Fruit fly (Drosophila melanogaster) S2 (cell line): Measurements from ENCODE around the gene Nepl15.

ENCODE experiments used
- CG8478 ChIP-seq: fragments of >200 bp; optimal IDR thresholded peaks from 2 replicates; lab custom pipeline; 2018
- CTCF ChIP-seq, 2 experiments: fragments of >200 bp; optimal IDR thresholded peaks; 2 replicates each; lab custom pipeline; 2018

Nepl15 gene

dm6 chr3R:22745432-22745831 lies 20.5 kb downstream of the Nepl15 start, which contains the start of the genes vret and HP1c:
Gene vret (minus strand): TSS chr3R:22745581.
Gene HP1c (plus strand): TSS chr3R:22745620.
- peak in 1 of 2 experiments; percentile 13 for TF ChIP-seq CTCF (optimal IDR thresholded peaks at IDR 0.05; lab: Kevin White, UChicago)
- TF ChIP-seq CG8478 (lab: Kevin White, UChicago): no peak

- TF ChIP-seq CG8478 (lab: Kevin White, UChicago): no peak
- TF ChIP-seq CTCF (optimal IDR thresholded peaks at IDR 0.05; lab: Kevin White, UChicago): peak in 1 of 2 experiments; percentile 3
These were observed 25.0 kb downstream of the Nepl15 start, which contains the start of the genes Dcr-1 and CG6985 for dm6 chr3R:22740930-22741329. Gene Dcr-1 (minus strand): TSS chr3R:22741091. Gene CG6985 (plus strand): TSS chr3R:22741150.

DNA sequence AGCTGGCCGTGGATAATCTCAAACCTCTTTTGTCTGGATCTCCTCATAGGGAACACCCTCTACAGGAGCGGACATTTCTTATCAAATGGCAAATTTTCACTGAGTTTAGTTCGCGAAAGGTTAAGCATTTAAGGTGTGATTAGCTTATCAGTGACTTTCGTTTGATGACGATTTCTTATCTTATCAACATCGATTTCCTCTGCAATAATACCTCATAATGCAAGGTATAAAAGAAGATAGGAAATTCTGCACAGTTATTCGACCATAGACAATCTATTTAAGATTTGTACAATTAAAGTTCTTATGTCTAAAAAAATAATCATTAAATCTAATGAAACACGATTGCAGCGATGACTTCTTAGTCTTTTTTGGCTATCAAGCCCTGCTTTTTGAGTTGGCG lies 32.2 kb downstream of the Nepl15 start, which contains the start of gene Takl2:
TSS of gene Takl2 (minus strand) at position 101 of the 400 bp plus-strand sequence.
- TF ChIP-seq CG8478 (lab: Kevin White, UChicago) (no peak), CTCF (optimal IDR thresholded peaks at IDR 0.05; lab: Kevin White, UChicago) (no peak)

- TF ChIP-seq CG8478 (lab: Kevin White, UChicago) (no peak), CTCF (optimal IDR thresholded peaks at IDR 0.05; lab: Kevin White, UChicago) (no peak)
These were observed 33.0 kb downstream of the Nepl15 start for dm6 chr3R:22732995-22733394.

DNA sequence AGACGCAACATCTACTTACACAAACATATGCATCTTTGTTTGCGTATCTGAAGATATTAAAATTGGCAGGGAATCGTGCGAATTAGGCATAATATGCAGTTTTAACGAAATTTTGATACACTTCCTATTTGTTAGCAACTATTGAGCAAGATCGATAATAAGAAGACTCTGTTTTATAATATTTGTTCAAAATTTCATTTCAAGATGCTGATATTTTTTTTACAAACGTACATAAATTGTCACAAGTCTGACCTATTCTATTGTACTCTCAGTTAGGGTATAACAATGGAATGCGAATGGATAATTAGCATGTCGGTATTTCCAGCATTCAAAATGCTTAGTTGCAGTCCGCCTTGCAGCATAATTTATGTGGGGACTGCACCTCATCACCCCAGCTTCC lies 38.1 kb downstream of the Nepl15 start:
- no peak for TF ChIP-seq CTCF (optimal IDR thresholded peaks at IDR 0.05; lab: Kevin White, UChicago)
- no peak for TF ChIP-seq CG8478 (lab: Kevin White, UChicago)

DNA sequence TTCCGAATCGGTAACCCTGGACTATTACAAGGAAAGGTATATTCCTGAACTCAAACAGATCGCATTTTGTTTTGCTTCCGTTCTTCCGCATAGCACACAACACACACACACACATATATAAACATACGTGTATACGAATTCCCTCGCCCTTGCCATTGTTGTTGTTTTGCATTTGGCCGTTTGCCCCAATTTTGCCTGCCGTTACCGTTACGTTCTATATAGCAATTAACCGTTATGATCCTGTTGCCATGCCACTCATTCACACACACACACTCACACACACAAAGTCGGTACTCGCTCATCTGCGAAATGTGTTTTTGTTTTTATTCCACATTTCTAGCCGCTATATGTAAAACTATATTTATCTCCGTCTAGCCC lies 38.5 kb downstream of the Nepl15 start:
- TF ChIP-seq CTCF (optimal IDR thresholded peaks at IDR 0.05; lab: Kevin White, UChicago) (no peak), CG8478 (lab: Kevin White, UChicago) (no peak)

- TF ChIP-seq CTCF (optimal IDR thresholded peaks at IDR 0.05; lab: Kevin White, UChicago) (no peak), CG8478 (lab: Kevin White, UChicago) (no peak)
These were observed 39.1 kb downstream of the Nepl15 start, which contains the start of gene CG45049 for dm6 chr3R:22726771-22727455. Gene CG45049 (plus strand): TSS chr3R:22726967.

dm6 chr3R:22726031-22726770 lies 39.8 kb downstream of the Nepl15 start, which contains the start of gene RNF220:
Gene RNF220 (minus strand): TSS chr3R:22726414.
- peak; percentile 2 to 34 for TF ChIP-seq CTCF (optimal IDR thresholded peaks at IDR 0.05; lab: Kevin White, UChicago)
- no peak for TF ChIP-seq CG8478 (lab: Kevin White, UChicago)

dm6 chr3R:22724149-22724973 lies 41.6 kb downstream of the Nepl15 start, which contains the start of gene Irp-1A:
Gene Irp-1A (minus strand): TSS chr3R:22724587.
- TF ChIP-seq CTCF (optimal IDR thresholded peaks at IDR 0.05; lab: Kevin White, UChicago) (no peak), CG8478 (lab: Kevin White, UChicago) (no peak)

DNA sequence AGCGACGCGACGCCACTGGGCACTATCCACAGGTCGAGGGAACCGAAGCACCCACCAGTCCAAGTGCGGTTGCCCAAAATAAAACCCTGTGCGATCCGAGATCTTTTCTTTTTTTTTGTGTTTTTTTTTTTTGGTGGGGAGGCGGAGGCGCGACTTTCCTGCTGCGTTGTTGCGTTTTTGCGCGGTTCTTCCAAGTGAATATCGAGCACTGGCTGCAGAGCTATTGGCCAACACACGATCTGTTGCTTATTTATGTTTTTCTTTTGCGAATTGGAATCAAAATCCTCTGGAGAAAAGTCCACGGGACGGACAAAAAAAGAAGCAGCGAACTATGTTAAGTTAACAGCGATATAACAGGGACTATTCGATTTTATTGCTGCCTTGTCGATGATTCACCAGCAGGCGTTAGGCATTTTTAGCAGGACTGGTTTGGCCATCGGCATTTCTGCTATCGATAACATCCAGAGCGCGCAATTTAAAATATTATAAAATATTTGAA lies 45.1 kb downstream of the Nepl15 start, which contains the start of gene wge:
TSS of gene wge (minus strand) at position 343 of the 499 bp plus-strand sequence.
- TF ChIP-seq CG8478 (lab: Kevin White, UChicago) (no peak), CTCF (optimal IDR thresholded peaks at IDR 0.05; lab: Kevin White, UChicago) (peak in 1 of 2 experiments; percentile 21)

- no peak for TF ChIP-seq CG8478 (lab: Kevin White, UChicago)
These were observed 46.4 kb downstream of the Nepl15 start for dm6 chr3R:22719607-22719949.

- TF ChIP-seq CTCF (optimal IDR thresholded peaks at IDR 0.05; lab: Kevin White, UChicago) (no peak), CG8478 (lab: Kevin White, UChicago) (no peak)
These were observed 46.9 kb downstream of the Nepl15 start for dm6 chr3R:22718937-22719606.

DNA sequence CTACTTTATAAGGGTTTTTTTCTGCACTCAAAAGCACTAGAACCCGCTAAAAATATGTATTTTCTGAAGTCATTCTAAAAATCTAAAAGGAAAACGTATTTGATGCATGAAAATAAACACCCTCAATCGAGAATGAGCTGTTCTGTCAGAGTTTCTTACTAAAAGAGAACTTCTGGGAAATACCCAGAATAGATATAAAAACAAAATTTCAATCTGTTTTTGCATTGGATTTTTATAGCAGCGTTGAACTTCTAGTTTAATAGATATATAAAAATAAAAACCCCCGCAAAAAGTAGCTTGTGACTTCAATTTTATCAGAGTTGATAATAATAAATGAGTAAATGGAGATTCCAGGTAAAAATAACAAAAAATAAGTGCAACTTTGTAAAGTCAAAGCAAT lies 47.6 kb downstream of the Nepl15 start:
- TF ChIP-seq CTCF (optimal IDR thresholded peaks at IDR 0.05; lab: Kevin White, UChicago) (no peak), CG8478 (lab: Kevin White, UChicago) (no peak)
